Worm (Caenorhabditis elegans): ENCODE measurements around the gene chs-2.

DNA sequence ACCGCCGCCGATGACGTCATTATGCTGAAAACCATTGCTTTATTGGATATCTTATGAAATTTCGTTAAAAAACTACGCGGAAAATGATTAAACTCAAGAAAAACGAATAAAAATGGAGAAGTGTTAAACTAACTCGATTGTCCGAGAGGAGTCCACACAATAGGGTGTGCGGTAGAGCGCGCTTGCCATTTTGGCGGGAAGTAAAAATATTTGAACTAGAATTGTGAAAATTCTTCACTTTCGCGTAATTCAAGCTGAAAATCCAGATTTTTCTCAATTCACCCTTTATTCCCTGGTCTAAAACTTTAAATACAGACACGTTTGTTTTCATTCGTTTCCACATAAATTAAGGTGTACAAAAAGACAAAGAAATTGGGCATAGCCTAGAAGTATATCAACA is 19.8 kb downstream of the chs-2 start, which contains the start of gene F48A11.4:
- peak; percentile 81 for TF ChIP-seq aha-1 (tag; optimal IDR thresholded peaks at IDR 0.05)
- no peak for TF ChIP-seq Y116A8C.19 (tag; optimal IDR thresholded peaks at IDR 0.05; ENCODE audit: borderline replicate concordance)
- TF ChIP-seq nhr-20 (tag; optimal IDR thresholded peaks at IDR 0.05), result peak; percentile 95
- peak; percentile 88 for TF ChIP-seq aly-2 (tag; optimal IDR thresholded peaks at IDR 0.05)
- TF ChIP-seq snu-23 (GFP tag; optimal IDR thresholded peaks at IDR 0.05), result peak; percentile 98
- TF ChIP-seq snpc-4 (tag; optimal IDR thresholded peaks at IDR 0.05), result peak; percentile 67
- no peak for TF ChIP-seq sptf-1 (tag; optimal IDR thresholded peaks at IDR 0.05)
- TF ChIP-seq unc-62 (GFP tag; optimal IDR thresholded peaks at IDR 0.05), result peak; percentile 7
- TF ChIP-seq nhr-90 (tag; optimal IDR thresholded peaks at IDR 0.05; ENCODE audit: poor library complexity), result peak; percentile 97
- TF ChIP-seq nhr-28 (tag; optimal IDR thresholded peaks at IDR 0.05), result no peak
- peak; percentile 2 for TF ChIP-seq C34B4.2 (tag; optimal IDR thresholded peaks at IDR 0.05)
- TF ChIP-seq ceh-8 (GFP tag; optimal IDR thresholded peaks at IDR 0.05), result peak; percentile 90
- TF ChIP-seq zag-1 (tag; optimal IDR thresholded peaks at IDR 0.05), result peak; percentile 54
- TF ChIP-seq egl-27 (tag; optimal IDR thresholded peaks at IDR 0.05), result no peak

Data from whole organism, L1 larva.